Worm (Caenorhabditis elegans): ENCODE measurements around the gene irld-18.

- no peak for TF ChIP-seq fkh-2 (tag; optimal IDR thresholded peaks at IDR 0.05)
- no peak for TF ChIP-seq ceh-9 (tag; optimal IDR thresholded peaks at IDR 0.05)
- TF ChIP-seq unc-39 (tag; optimal IDR thresholded peaks at IDR 0.05), result no peak
- no peak for TF ChIP-seq pha-4 (tag; optimal IDR thresholded peaks at IDR 0.05)
- TF ChIP-seq tbx-2 (tag; optimal IDR thresholded peaks at IDR 0.05), result no peak
- TF ChIP-seq ama-1 (optimal IDR thresholded peaks at IDR 0.05), result peak; percentile 60
- TF ChIP-seq nhr-25 (tag; optimal IDR thresholded peaks at IDR 0.05), result peak; percentile 32
- TF ChIP-seq pqm-1 (tag; optimal IDR thresholded peaks at IDR 0.05), result peak; percentile 54
- no peak for TF ChIP-seq egl-5 (tag; optimal IDR thresholded peaks at IDR 0.05)
- TF ChIP-seq ztf-11 (tag; optimal IDR thresholded peaks at IDR 0.05), result no peak
- no peak for TF ChIP-seq ceh-16 (tag; optimal IDR thresholded peaks at IDR 0.05)
- TF ChIP-seq snpc-4 (tag; optimal IDR thresholded peaks at IDR 0.05), result no peak
- TF ChIP-seq fkh-10 (GFP tag; optimal IDR thresholded peaks at IDR 0.05), result no peak
- no peak for TF ChIP-seq lin-15B (tag; optimal IDR thresholded peaks at IDR 0.05)
Observed at ce11 chrIV:14612547-14613329, 31.9 kb upstream of the irld-18 start.
